Worm (Caenorhabditis elegans) whole organism, L1 larva: ENCODE measurements around the gene srx-13.
A peak's percentile ranks its signal among the peaks of the same experiment; 100 is the strongest.

Experiments
- C16A3.4 ChIP-seq: fragments of 150-350 bp; optimal IDR thresholded peaks from 2 replicates; lab custom pipeline; 2014; ENCODE audit warnings: missing biosample characterization, missing genetic modification characterization
- C34B4.2 ChIP-seq: sonication (generic microtip); optimal IDR thresholded peaks from 2 replicates; lab custom pipeline; 2017; ENCODE audit warnings: mild to moderate bottlenecking, missing genetic modification characterization, missing compliant biosample characterization
- F16B12.6 ChIP-seq: fragments of 150-350 bp; optimal IDR thresholded peaks from 2 replicates; lab custom pipeline; 2014; ENCODE audit warnings: missing biosample characterization, missing genetic modification characterization
- Y116A8C.19 ChIP-seq: sonication (generic microtip); optimal IDR thresholded peaks from 2 replicates; lab custom pipeline; 2016; ENCODE audit warnings: missing compliant biosample characterization, missing genetic modification characterization, borderline replicate concordance
- aha-1 ChIP-seq: fragments of 150-350 bp; optimal IDR thresholded peaks from 2 replicates; lab custom pipeline; 2014; ENCODE audit warnings: missing biosample characterization, missing genetic modification characterization
- ceh-8 ChIP-seq: fragments of 200-800 bp; sonication (Bioruptor generic); optimal IDR thresholded peaks from 2 replicates; lab custom pipeline; 2018; ENCODE audit warnings: mild to moderate bottlenecking, missing genetic modification characterization, moderate library complexity, missing compliant biosample characterization
- dpl-1 ChIP-seq, 3 experiments: fragments of 150-350 bp in 2 of 3; sonication (generic microtip) in 1 of 3; optimal IDR thresholded peaks; 2 replicates each; lab custom pipeline; 2014 to 2017; ENCODE audit warnings: missing biosample characterization in 3 of 3, missing genetic modification characterization in 3 of 3, missing genetic modification reagents in 3 of 3
- efl-3 ChIP-seq: fragments of 200-800 bp; sonication (Bioruptor generic); optimal IDR thresholded peaks from 2 replicates; lab custom pipeline; 2018; ENCODE audit warnings: mild to moderate bottlenecking, missing genetic modification characterization, missing compliant biosample characterization
- egl-13 ChIP-seq: sonication (generic microtip); optimal IDR thresholded peaks from 2 replicates; lab custom pipeline; 2016; ENCODE audit warnings: missing genotype, missing genetic modification reagents, missing genetic modification characterization, missing compliant biosample characterization
- egl-27 ChIP-seq, 2 experiments: fragments of 150-350 bp in 1 of 2; sonication (generic microtip); optimal IDR thresholded peaks; 3 replicates each; lab custom pipeline; 2017 to 2018; ENCODE audit warnings: missing biosample characterization in 2 of 2, missing genetic modification characterization in 2 of 2, missing genetic modification reagents in 2 of 2
- elt-2 ChIP-seq: sonication (generic microtip); optimal IDR thresholded peaks from 2 replicates; lab custom pipeline; 2016; ENCODE audit warnings: missing genetic modification characterization, mild to moderate bottlenecking, inconsistent platforms, missing compliant biosample characterization, missing genetic modification reagents
- ets-5 ChIP-seq: fragments of 200-800 bp; sonication (Bioruptor generic); IDR thresholded peaks from 2 replicates; pipeline ENCODE4 v1.3.6; 2022; ENCODE audit warnings: missing genetic modification characterization, missing compliant biosample characterization
- fkh-10 ChIP-seq: sonication (generic microtip); optimal IDR thresholded peaks from 2 replicates; lab custom pipeline; 2017; ENCODE audit warnings: missing biosample characterization, missing genetic modification reagents, missing genetic modification characterization
- fkh-4 ChIP-seq: sonication (generic microtip); optimal IDR thresholded peaks from 2 replicates; lab custom pipeline; 2016; ENCODE audit warnings: missing compliant biosample characterization, missing genetic modification characterization, borderline replicate concordance
- hlh-17 ChIP-seq: fragments of 200-800 bp; sonication (Bioruptor generic); optimal IDR thresholded peaks from 2 replicates; lab custom pipeline; 2018; ENCODE audit warnings: missing genetic modification characterization, mild to moderate bottlenecking, missing compliant biosample characterization, moderate library complexity, borderline replicate concordance
- hlh-4 ChIP-seq: sonication (generic microtip); optimal IDR thresholded peaks from 2 replicates; lab custom pipeline; 2016; ENCODE audit warnings: mild to moderate bottlenecking, missing genetic modification characterization, missing compliant biosample characterization
- hpl-2 ChIP-seq: fragments of 150-350 bp; optimal IDR thresholded peaks from 2 replicates; lab custom pipeline; 2014; ENCODE audit warnings: missing biosample characterization, missing genetic modification reagents, missing genetic modification characterization
- isw-1 ChIP-seq: fragments of 200-800 bp; sonication (Bioruptor generic); IDR thresholded peaks from 2 replicates; pipeline ENCODE4 v1.3.6; 2022; ENCODE audit warnings: missing genetic modification characterization, missing compliant biosample characterization
- lin-13 ChIP-seq: fragments of 150-350 bp; optimal IDR thresholded peaks from 2 replicates; lab custom pipeline; 2014; ENCODE audit warnings: missing biosample characterization, missing genetic modification reagents, missing genetic modification characterization
- lin-35 ChIP-seq, 2 experiments: fragments of 150-350 bp; optimal IDR thresholded peaks; 2 replicates each; lab custom pipeline; 2014; ENCODE audit warnings: missing biosample characterization in 2 of 2, missing genetic modification characterization in 2 of 2, missing genetic modification reagents in 2 of 2
- lin-39 ChIP-seq: fragments of 150-350 bp; optimal IDR thresholded peaks from 2 replicates; lab custom pipeline; 2014; ENCODE audit warnings: missing biosample characterization, missing genetic modification reagents, missing genetic modification characterization
- lsy-2 ChIP-seq, 2 experiments: fragments of 150-350 bp; optimal IDR thresholded peaks; 2 replicates each; lab custom pipeline; 2014; ENCODE audit warnings: missing biosample characterization in 2 of 2, missing genetic modification characterization in 2 of 2
- mab-9 ChIP-seq: fragments of 200-800 bp; sonication (Bioruptor generic); IDR thresholded peaks from 2 replicates; pipeline ENCODE4 v1.3.6; 2022; ENCODE audit warnings: missing genetic modification reagents, missing genetic modification characterization, missing compliant biosample characterization
- mdl-1 ChIP-seq, 2 experiments: fragments of 150-350 bp; optimal IDR thresholded peaks; 2 replicates each; lab custom pipeline; 2014 to 2017; ENCODE audit warnings: missing biosample characterization in 2 of 2, missing genetic modification characterization in 2 of 2, inconsistent platforms in 1 of 2
- mef-2 ChIP-seq: fragments of 150-350 bp; optimal IDR thresholded peaks from 2 replicates; lab custom pipeline; 2014; ENCODE audit warnings: missing biosample characterization, missing genetic modification characterization
- mep-1 ChIP-seq: fragments of 150-350 bp; optimal IDR thresholded peaks from 2 replicates; lab custom pipeline; 2014; ENCODE audit warnings: missing biosample characterization, missing genetic modification characterization
- nhr-11 ChIP-seq: fragments of 150-350 bp; optimal IDR thresholded peaks from 2 replicates; lab custom pipeline; 2014; ENCODE audit warnings: missing biosample characterization, missing genetic modification characterization
- nhr-12 ChIP-seq: sonication (generic microtip); optimal IDR thresholded peaks from 2 replicates; lab custom pipeline; 2017; ENCODE audit warnings: missing biosample characterization, missing genetic modification characterization
- nhr-19 ChIP-seq: fragments of 200-800 bp; sonication (Bioruptor generic); conservative IDR thresholded peaks from 2 replicates; pipeline ENCODE4 v1.3.6; 2022; ENCODE audit warnings: missing genetic modification characterization, missing compliant biosample characterization
- nhr-28 ChIP-seq: fragments of 150-350 bp; optimal IDR thresholded peaks from 2 replicates; lab custom pipeline; 2014; ENCODE audit warnings: missing biosample characterization, missing genetic modification characterization
- nhr-47 ChIP-seq: sonication (generic microtip); optimal IDR thresholded peaks from 2 replicates; lab custom pipeline; 2016; ENCODE audit warnings: mild to moderate bottlenecking, missing genetic modification characterization, moderate library complexity, missing compliant biosample characterization
- nhr-77 ChIP-seq: fragments of 150-350 bp; optimal IDR thresholded peaks from 2 replicates; lab custom pipeline; 2014; ENCODE audit warnings: missing biosample characterization, missing genetic modification characterization
- nhr-90 ChIP-seq: sonication (generic microtip); optimal IDR thresholded peaks from 2 replicates; lab custom pipeline; 2016; ENCODE audit warnings: mild to moderate bottlenecking, missing genetic modification characterization, missing compliant biosample characterization; ENCODE audit not compliant: poor library complexity
- pag-3 ChIP-seq: sonication (generic microtip); optimal IDR thresholded peaks from 2 replicates; lab custom pipeline; 2017; ENCODE audit warnings: missing genetic modification characterization, mild to moderate bottlenecking, missing compliant biosample characterization, antibody characterized with exemption, borderline replicate concordance; ENCODE audit not compliant: insufficient read depth
- pax-3 ChIP-seq: fragments of 200-800 bp; sonication (Bioruptor generic); optimal IDR thresholded peaks from 2 replicates; lab custom pipeline; 2018; ENCODE audit warnings: mild to moderate bottlenecking, missing genetic modification characterization, moderate library complexity, missing compliant biosample characterization
- rnt-1 ChIP-seq: sonication (generic microtip); optimal IDR thresholded peaks from 2 replicates; lab custom pipeline; 2016; ENCODE audit warnings: mild to moderate bottlenecking, missing genetic modification characterization, moderate library complexity, missing compliant biosample characterization
- snpc-4 ChIP-seq: fragments of 150-350 bp; optimal IDR thresholded peaks from 2 replicates; lab custom pipeline; 2014; ENCODE audit warnings: missing biosample characterization, missing genetic modification characterization
- snu-23 ChIP-seq: sonication (generic microtip); optimal IDR thresholded peaks from 2 replicates; lab custom pipeline; 2016; ENCODE audit warnings: missing genetic modification characterization, missing compliant biosample characterization
- sox-4 ChIP-seq: sonication (generic microtip); optimal IDR thresholded peaks from 2 replicates; lab custom pipeline; 2016; ENCODE audit warnings: missing genetic modification characterization, missing compliant biosample characterization
- sptf-1 ChIP-seq: fragments of 150-350 bp; optimal IDR thresholded peaks from 2 replicates; lab custom pipeline; 2014; ENCODE audit warnings: missing biosample characterization, missing genetic modification characterization
- sup-37 ChIP-seq: fragments of 200-800 bp; sonication (Bioruptor generic); optimal IDR thresholded peaks from 2 replicates; lab custom pipeline; 2018; ENCODE audit warnings: mild to moderate bottlenecking, missing genetic modification characterization, missing compliant biosample characterization
- swsn-7 ChIP-seq: sonication (generic microtip); optimal IDR thresholded peaks from 2 replicates; lab custom pipeline; 2016; ENCODE audit warnings: missing genetic modification characterization, missing compliant biosample characterization
- tbx-2 ChIP-seq: sonication (generic microtip); optimal IDR thresholded peaks from 2 replicates; lab custom pipeline; 2016; ENCODE audit warnings: missing genetic modification characterization, missing compliant biosample characterization
- tlp-1 ChIP-seq: fragments of 150-350 bp; optimal IDR thresholded peaks from 2 replicates; lab custom pipeline; 2014; ENCODE audit warnings: missing biosample characterization, missing genetic modification characterization
- unc-130 ChIP-seq: fragments of 150-350 bp; optimal IDR thresholded peaks from 2 replicates; lab custom pipeline; 2017; ENCODE audit warnings: missing biosample characterization, missing genetic modification characterization, inconsistent platforms
- unc-62 ChIP-seq: fragments of 150-350 bp; optimal IDR thresholded peaks from 2 replicates; lab custom pipeline; 2014; ENCODE audit warnings: missing biosample characterization, missing genetic modification reagents, missing genetic modification characterization
- unc-86 ChIP-seq: sonication (generic microtip); optimal IDR thresholded peaks from 2 replicates; lab custom pipeline; 2016; ENCODE audit warnings: missing genetic modification characterization, missing compliant biosample characterization
- unc-98 ChIP-seq: fragments of 200-800 bp; sonication (Bioruptor generic); IDR thresholded peaks from 2 replicates; pipeline ENCODE4 v1.3.6; 2022; ENCODE audit warnings: missing genetic modification characterization, missing compliant biosample characterization
- vab-15 ChIP-seq: sonication (generic microtip); optimal IDR thresholded peaks from 2 replicates; lab custom pipeline; 2017; ENCODE audit warnings: missing genotype, mild to moderate bottlenecking, missing genetic modification characterization, missing compliant biosample characterization
- zag-1 ChIP-seq: fragments of 150-350 bp; optimal IDR thresholded peaks from 2 replicates; lab custom pipeline; 2014; ENCODE audit warnings: missing biosample characterization, missing genetic modification characterization
- ztf-11 ChIP-seq, 2 experiments: sonication (generic microtip); optimal IDR thresholded peaks; 2 replicates each; lab custom pipeline; 2016 to 2017; ENCODE audit warnings: missing genetic modification characterization in 2 of 2, missing biosample characterization in 1 of 2, missing compliant biosample characterization in 1 of 2
- ztf-4 ChIP-seq: fragments of 150-350 bp; optimal IDR thresholded peaks from 2 replicates; lab custom pipeline; 2014; ENCODE audit warnings: missing biosample characterization, missing genetic modification characterization

Gene srx-13

ce11 chrIV:1070383-1070782 is 48.1 kb downstream of the srx-13 start (continued):
- TF ChIP-seq egl-27 (tag; optimal IDR thresholded peaks at IDR 0.05; lab: Kevin White, UChicago) (peak; percentile 38 to 67), vab-15 (no peak), sox-4 (tag; lab: Kevin White, UChicago) (peak; percentile 43), swsn-7 (tag; lab: Kevin White, UChicago) (peak; percentile 88), unc-62 (GFP tag; lab: Kevin White, UChicago) (no peak), C34B4.2 (no peak), efl-3 (GFP tag; lab: Kevin White, UChicago) (no peak), mab-9 (GFP tag; lab: Robert Waterston, UW) (no peak), tlp-1 (tag; lab: Kevin White, UChicago) (no peak), unc-86 (peak; percentile 90), hlh-4 (tag; lab: Kevin White, UChicago) (no peak), nhr-12 (tag; lab: Kevin White, UChicago) (no peak), tbx-2 (peak; percentile 71), hpl-2 (GFP tag; lab: Kevin White, UChicago) (no peak), fkh-4 (tag; lab: Kevin White, UChicago) (no peak), C16A3.4 (tag; lab: Kevin White, UChicago) (peak; percentile 34), rnt-1 (peak; percentile 71), sup-37 (GFP tag; lab: Kevin White, UChicago) (no peak), Y116A8C.19 (no peak), unc-130 (peak; percentile 49), snpc-4 (tag; lab: Kevin White, UChicago) (peak; percentile 36), hlh-17 (GFP tag; lab: Kevin White, UChicago) (no peak), nhr-11 (tag; lab: Kevin White, UChicago) (peak; percentile 70), nhr-47 (tag; lab: Kevin White, UChicago) (peak; percentile 85), aha-1 (no peak), unc-98 (GFP tag; lab: Robert Waterston, UW) (no peak), zag-1 (tag; lab: Kevin White, UChicago) (no peak), nhr-28 (no peak), elt-2 (peak; percentile 23), sptf-1 (tag; lab: Kevin White, UChicago) (no peak), ets-5 (GFP tag; lab: Robert Waterston, UW) (no peak), mef-2 (tag; lab: Kevin White, UChicago) (no peak), lin-13 (GFP tag; lab: Kevin White, UChicago) (peak; percentile 53), ztf-11 (tag; optimal IDR thresholded peaks at IDR 0.05; lab: Kevin White, UChicago) (no peak), ztf-4 (tag; lab: Kevin White, UChicago) (peak; percentile 85), pag-3 (tag; lab: Kevin White, UChicago) (peak; percentile 22), lsy-2 (tag; optimal IDR thresholded peaks at IDR 0.05; lab: Kevin White, UChicago) (peak; percentile 73 to 83), ceh-8 (GFP tag; lab: Kevin White, UChicago) (no peak), dpl-1 (GFP tag; optimal IDR thresholded peaks at IDR 0.05; lab: Kevin White, UChicago) (peak in 2 of 3 experiments; percentile 8 to 37), lin-35 (GFP tag; optimal IDR thresholded peaks at IDR 0.05; lab: Kevin White, UChicago) (peak in 1 of 2 experiments; percentile 62), mdl-1 (tag; optimal IDR thresholded peaks at IDR 0.05; lab: Kevin White, UChicago) (peak in 1 of 2 experiments; percentile 64), F16B12.6 (tag; lab: Kevin White, UChicago) (peak; percentile 10), nhr-90 (tag; lab: Kevin White, UChicago) (no peak), fkh-10 (GFP tag; lab: Kevin White, UChicago) (peak; percentile 97), mep-1 (tag; lab: Kevin White, UChicago) (peak; percentile 62), isw-1 (GFP tag; lab: Robert Waterston, UW) (peak; percentile 58), nhr-19 (GFP tag; lab: Robert Waterston, UW) (peak; percentile 45), nhr-77 (peak; percentile 77), pax-3 (peak; percentile 61), egl-13 (tag; lab: Kevin White, UChicago) (peak; percentile 68), snu-23 (GFP tag; lab: Kevin White, UChicago) (peak; percentile 71), lin-39 (tag; lab: Kevin White, UChicago) (no peak)
